Fruit fly (Drosophila melanogaster) whole organism, adult: Measurements from ENCODE around the gene janA.

Experiments
- CG1620 ChIP-seq: fragments of 200-800 bp; sonication (Bioruptor generic); optimal IDR thresholded peaks from 2 replicates; lab custom pipeline; 2016; ENCODE audit warnings: missing biosample characterization, missing genetic modification characterization
- CG7101 ChIP-seq: fragments of 200-800 bp; sonication (Bioruptor generic); optimal IDR thresholded peaks from 2 replicates; lab custom pipeline; 2018; ENCODE audit warnings: missing biosample characterization, mild to moderate bottlenecking, missing genetic modification characterization, moderate library complexity
- Clk ChIP-seq: fragments of 200-800 bp; sonication (Bioruptor generic); optimal IDR thresholded peaks from 2 replicates; lab custom pipeline; 2017; ENCODE audit warnings: missing biosample characterization, missing genetic modification characterization
- Crg-1 ChIP-seq: fragments of 200-800 bp; sonication (Bioruptor generic); optimal IDR thresholded peaks from 2 replicates; lab custom pipeline; 2016; ENCODE audit warnings: missing biosample characterization, missing genetic modification characterization
- Mnt ChIP-seq: fragments of 200-800 bp; sonication (Bioruptor generic); optimal IDR thresholded peaks from 2 replicates; lab custom pipeline; 2016; ENCODE audit warnings: missing biosample characterization, mild to moderate bottlenecking, missing genetic modification characterization
- cic ChIP-seq: fragments of 200-800 bp; sonication (Bioruptor generic); optimal IDR thresholded peaks from 2 replicates; lab custom pipeline; 2017; ENCODE audit warnings: missing biosample characterization, mild to moderate bottlenecking, missing genetic modification characterization, moderate library complexity
- cnc ChIP-seq, 2 experiments: fragments of >200 bp; optimal IDR thresholded peaks; 2 replicates each; lab custom pipeline; 2017
- kay ChIP-seq: fragments of 200-800 bp; sonication (Bioruptor generic); peaks from one replicate; lab custom pipeline; 2016; ENCODE audit warnings: missing biosample characterization, missing genetic modification characterization, borderline replicate concordance
- tj ChIP-seq: fragments of 200-800 bp; sonication (Bioruptor generic); optimal IDR thresholded peaks from 3 replicates; lab custom pipeline; 2017; ENCODE audit warnings: missing biosample characterization, mild to moderate bottlenecking, missing genetic modification characterization, moderate library complexity
- toe ChIP-seq: fragments of 200-800 bp; sonication (Bioruptor generic); optimal IDR thresholded peaks from 2 replicates; lab custom pipeline; 2016; ENCODE audit warnings: missing biosample characterization, missing genetic modification characterization

- TF ChIP-seq CG1620 (GFP tag; lab: Kevin White, UChicago) (no peak), tj (GFP tag; lab: Kevin White, UChicago) (no peak), Clk (GFP tag; lab: Kevin White, UChicago) (no peak), cnc (optimal IDR thresholded peaks at IDR 0.05; lab: Kevin White, UChicago) (no peak), cic (GFP tag; lab: Kevin White, UChicago) (no peak), toe (no peak), Mnt (GFP tag; lab: Kevin White, UChicago) (no peak), CG7101 (tag; lab: Kevin White, UChicago) (no peak), kay (GFP tag; lab: Kevin White, UChicago) (no peak), Crg-1 (no peak)
Measured at dm6 chr3R:30063704-30064103, 24.4 kb upstream of the janA start.
